Fruit fly (Drosophila melanogaster) whole organism, adult: Measurements from ENCODE around the gene dod.

ENCODE experiments used
- CG11617 ChIP-seq: fragments of 200-800 bp; sonication (Bioruptor generic); optimal IDR thresholded peaks from 2 replicates; lab custom pipeline; 2017; ENCODE audit warnings: mild to moderate bottlenecking, missing biosample characterization, missing genetic modification reagents, missing genetic modification characterization
- CG12768 ChIP-seq: fragments of 200-800 bp; sonication (Bioruptor generic); optimal IDR thresholded peaks from 2 replicates; lab custom pipeline; 2017; ENCODE audit warnings: missing biosample characterization, missing genetic modification characterization, mild to moderate bottlenecking, moderate library complexity, missing genetic modification reagents
- CG14711 ChIP-seq: fragments of 200-800 bp; sonication (Bioruptor generic); optimal IDR thresholded peaks from 2 replicates; lab custom pipeline; 2018; ENCODE audit warnings: missing biosample characterization, mild to moderate bottlenecking, missing genetic modification characterization, moderate library complexity
- CG1620 ChIP-seq: fragments of 200-800 bp; sonication (Bioruptor generic); optimal IDR thresholded peaks from 2 replicates; lab custom pipeline; 2016; ENCODE audit warnings: missing biosample characterization, missing genetic modification characterization
- CG33017 ChIP-seq: fragments of 200-800 bp; sonication (Bioruptor generic); optimal IDR thresholded peaks from 2 replicates; lab custom pipeline; 2018; ENCODE audit warnings: missing biosample characterization, mild to moderate bottlenecking, missing genetic modification characterization, moderate library complexity
- CG5204 ChIP-seq: fragments of 200-800 bp; sonication (Bioruptor generic); optimal IDR thresholded peaks from 2 replicates; lab custom pipeline; 2016; ENCODE audit warnings: missing biosample characterization, missing genetic modification characterization
- CG7045 ChIP-seq: fragments of 200-800 bp; sonication (Bioruptor generic); optimal IDR thresholded peaks from 2 replicates; lab custom pipeline; 2017; ENCODE audit warnings: missing biosample characterization, mild to moderate bottlenecking, missing genetic modification characterization
- CG7101 ChIP-seq: fragments of 200-800 bp; sonication (Bioruptor generic); optimal IDR thresholded peaks from 2 replicates; lab custom pipeline; 2018; ENCODE audit warnings: missing biosample characterization, mild to moderate bottlenecking, missing genetic modification characterization, moderate library complexity
- Clk ChIP-seq: fragments of 200-800 bp; sonication (Bioruptor generic); optimal IDR thresholded peaks from 2 replicates; lab custom pipeline; 2017; ENCODE audit warnings: missing biosample characterization, missing genetic modification characterization
- Crg-1 ChIP-seq: fragments of 200-800 bp; sonication (Bioruptor generic); optimal IDR thresholded peaks from 2 replicates; lab custom pipeline; 2016; ENCODE audit warnings: missing biosample characterization, missing genetic modification characterization
- Hr96 ChIP-seq: fragments of 200-800 bp; sonication (Bioruptor generic); optimal IDR thresholded peaks from 2 replicates; lab custom pipeline; 2016; ENCODE audit warnings: missing biosample characterization, missing genetic modification characterization
- Mnt ChIP-seq: fragments of 200-800 bp; sonication (Bioruptor generic); optimal IDR thresholded peaks from 2 replicates; lab custom pipeline; 2016; ENCODE audit warnings: missing biosample characterization, mild to moderate bottlenecking, missing genetic modification characterization
- bab1 ChIP-seq: fragments of 200-800 bp; sonication (Bioruptor generic); optimal IDR thresholded peaks from 3 replicates; lab custom pipeline; 2019; ENCODE audit warnings: missing biosample characterization, mild to moderate bottlenecking, missing genetic modification characterization, moderate library complexity
- cic ChIP-seq: fragments of 200-800 bp; sonication (Bioruptor generic); optimal IDR thresholded peaks from 2 replicates; lab custom pipeline; 2017; ENCODE audit warnings: missing biosample characterization, mild to moderate bottlenecking, missing genetic modification characterization, moderate library complexity
- cnc ChIP-seq, 2 experiments: fragments of >200 bp; optimal IDR thresholded peaks; 2 replicates each; lab custom pipeline; 2017
- kay ChIP-seq: fragments of 200-800 bp; sonication (Bioruptor generic); peaks from one replicate; lab custom pipeline; 2016; ENCODE audit warnings: missing biosample characterization, missing genetic modification characterization, borderline replicate concordance
- ovo ChIP-seq: fragments of 200-800 bp; sonication (Bioruptor generic); optimal IDR thresholded peaks from 2 replicates; lab custom pipeline; 2016; ENCODE audit warnings: missing biosample characterization, missing genetic modification characterization
- pad ChIP-seq: fragments of 200-800 bp; sonication (Bioruptor generic); optimal IDR thresholded peaks from 3 replicates; lab custom pipeline; 2017; ENCODE audit warnings: missing biosample characterization, missing genetic modification characterization, mild to moderate bottlenecking, moderate library complexity, missing genetic modification reagents
- tj ChIP-seq: fragments of 200-800 bp; sonication (Bioruptor generic); optimal IDR thresholded peaks from 3 replicates; lab custom pipeline; 2017; ENCODE audit warnings: missing biosample characterization, mild to moderate bottlenecking, missing genetic modification characterization, moderate library complexity
- toe ChIP-seq: fragments of 200-800 bp; sonication (Bioruptor generic); optimal IDR thresholded peaks from 2 replicates; lab custom pipeline; 2016; ENCODE audit warnings: missing biosample characterization, missing genetic modification characterization

dod gene

dm6 chrX:21337057-21337456 is 8.1 kb upstream of the dod start:
- no peak for TF ChIP-seq bab1

- TF ChIP-seq Clk (GFP tag; lab: Kevin White, UChicago), result no peak
- peak; percentile 18 for TF ChIP-seq ovo (GFP tag; lab: Kevin White, UChicago)
Observed at dm6 chrX:21338153-21338552, 7.0 kb upstream of the dod start.

DNA sequence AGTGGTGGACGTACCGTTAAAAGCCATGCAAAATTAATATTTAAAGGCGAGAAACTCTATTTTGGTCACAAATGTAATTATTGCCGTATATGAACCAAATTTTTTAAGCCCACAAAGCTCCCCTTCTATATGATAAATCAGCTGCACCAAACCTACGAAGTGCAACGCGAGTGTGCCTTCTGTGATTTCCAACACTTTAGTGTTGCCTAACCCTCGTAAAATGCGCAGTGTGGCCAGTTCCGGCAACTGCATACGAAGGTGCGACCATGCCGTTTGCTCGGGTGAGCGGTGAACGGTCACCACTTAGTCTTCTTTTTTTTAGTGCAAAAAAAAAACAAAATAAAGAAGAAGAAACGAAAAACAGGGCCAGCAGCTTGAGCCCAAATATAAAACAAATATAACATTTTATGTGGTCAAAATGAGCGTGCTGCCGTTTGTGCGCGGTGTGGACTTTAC is 5.7 kb upstream of the dod start, which contains the start of the genes tty and fliI:
tty (minus strand) TSS at position 201 of the 456 bp plus-strand sequence.
fliI (plus strand) TSS at position 266 of the 456 bp plus-strand sequence.
- TF ChIP-seq bab1, result peak; percentile 87
- peak; percentile 85 for TF ChIP-seq CG1620
- TF ChIP-seq Crg-1, result peak; percentile 70
- TF ChIP-seq CG5204 (GFP tag; lab: Kevin White, UChicago), result peak; percentile 65
- peak; percentile 87 for TF ChIP-seq Hr96 (GFP tag; lab: Kevin White, UChicago)
- peak; percentile 58 for TF ChIP-seq cic (GFP tag; lab: Kevin White, UChicago)
- peak; percentile 49 for TF ChIP-seq CG33017
- peak; percentile 74 for TF ChIP-seq pad (GFP tag; lab: Kevin White, UChicago)
- no peak for TF ChIP-seq kay
- peak; percentile 60 for TF ChIP-seq CG7045 (GFP tag; lab: Kevin White, UChicago)
- peak; percentile 88 for TF ChIP-seq Mnt
- TF ChIP-seq tj (GFP tag; lab: Kevin White, UChicago), result peak; percentile 77
- TF ChIP-seq CG11617 (GFP tag; lab: Kevin White, UChicago), result peak; percentile 85
- peak; percentile 67 for TF ChIP-seq toe (GFP tag; lab: Kevin White, UChicago)
- peak; percentile 96 for TF ChIP-seq CG14711
- no peak for TF ChIP-seq cnc (optimal IDR thresholded peaks at IDR 0.05; lab: Kevin White, UChicago)
- peak; percentile 58 for TF ChIP-seq CG12768 (GFP tag; lab: Kevin White, UChicago)
- TF ChIP-seq CG7101 (tag; lab: Kevin White, UChicago), result peak; percentile 82
- peak; percentile 87 for TF ChIP-seq ovo (GFP tag; lab: Kevin White, UChicago)
- TF ChIP-seq Clk (GFP tag; lab: Kevin White, UChicago), result peak; percentile 48

- TF ChIP-seq CG1620 (peak; percentile 79), toe (GFP tag; lab: Kevin White, UChicago) (peak; percentile 66), cic (GFP tag; lab: Kevin White, UChicago) (no peak), tj (GFP tag; lab: Kevin White, UChicago) (peak; percentile 46), CG33017 (peak; percentile 2), CG7101 (tag; lab: Kevin White, UChicago) (peak; percentile 79), Mnt (peak; percentile 98), Hr96 (GFP tag; lab: Kevin White, UChicago) (no peak), Crg-1 (peak; percentile 80), CG5204 (GFP tag; lab: Kevin White, UChicago) (no peak), CG7045 (GFP tag; lab: Kevin White, UChicago) (no peak), CG11617 (GFP tag; lab: Kevin White, UChicago) (peak; percentile 80), kay (no peak), pad (GFP tag; lab: Kevin White, UChicago) (peak; percentile 72), Clk (GFP tag; lab: Kevin White, UChicago) (peak; percentile 26), bab1 (peak; percentile 68), cnc (optimal IDR thresholded peaks at IDR 0.05; lab: Kevin White, UChicago) (no peak), CG14711 (peak; percentile 97), CG12768 (GFP tag; lab: Kevin White, UChicago) (no peak), ovo (GFP tag; lab: Kevin White, UChicago) (peak; percentile 29)
Observed at dm6 chrX:21349800-21350309, 4.7 kb downstream of the dod start, which contains the start of the genes peng and sol. Gene peng (minus strand): TSS chrX:21349843. Gene sol (plus strand): TSS chrX:21350280.

DNA sequence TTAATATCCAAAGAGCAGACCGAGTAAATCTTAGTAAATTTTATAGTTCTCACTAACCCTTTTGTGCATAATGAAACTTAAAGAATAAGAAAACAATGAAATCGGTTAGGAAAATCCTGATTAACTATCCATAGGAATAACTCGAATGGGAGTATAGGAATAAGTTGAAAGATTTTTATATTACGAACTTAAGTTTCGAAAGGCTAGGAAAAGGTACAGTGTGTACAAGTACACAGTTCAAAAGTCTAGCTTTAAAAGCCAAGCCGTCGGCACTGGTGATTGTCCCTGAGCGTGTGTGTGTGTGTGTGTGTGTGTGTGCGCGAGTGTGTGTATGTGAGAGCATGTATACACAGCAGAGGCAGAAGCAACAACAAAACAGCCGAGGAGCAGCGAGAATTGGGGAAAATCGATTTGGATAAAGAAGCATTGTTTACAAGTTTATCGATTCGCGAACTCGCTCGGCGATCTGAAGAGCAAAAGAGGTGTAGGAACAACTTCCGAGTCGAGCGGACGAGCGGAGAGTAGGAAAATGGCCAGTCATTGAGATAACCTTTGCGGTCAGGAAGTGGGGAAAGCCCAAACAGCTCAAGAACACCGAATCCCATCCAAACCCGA is 6.2 kb downstream of the dod start:
- TF ChIP-seq Crg-1 (no peak), Hr96 (GFP tag; lab: Kevin White, UChicago) (no peak), bab1 (no peak)

DNA sequence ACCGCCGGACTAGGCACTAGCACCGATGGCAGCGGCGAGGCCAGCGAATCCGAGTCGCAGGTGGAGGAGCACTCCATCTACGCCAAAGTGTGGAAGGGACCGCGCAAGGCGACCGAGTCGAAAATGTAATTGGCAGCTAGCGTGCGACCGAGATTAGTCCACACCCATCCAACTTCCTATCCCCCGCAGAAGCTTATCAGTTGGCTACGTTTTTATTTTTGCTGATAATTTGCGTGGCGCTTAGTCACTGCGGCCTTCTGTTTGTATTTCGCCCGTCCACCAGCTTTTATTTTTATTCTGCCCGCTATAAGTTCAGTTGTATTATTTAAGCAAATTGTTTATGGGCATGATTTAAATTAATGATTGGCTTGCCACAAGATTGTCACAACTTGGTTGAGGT is 8.4 kb downstream of the dod start:
- peak; percentile 69 for TF ChIP-seq cic (GFP tag; lab: Kevin White, UChicago)
- no peak for TF ChIP-seq CG7101 (tag; lab: Kevin White, UChicago)

DNA sequence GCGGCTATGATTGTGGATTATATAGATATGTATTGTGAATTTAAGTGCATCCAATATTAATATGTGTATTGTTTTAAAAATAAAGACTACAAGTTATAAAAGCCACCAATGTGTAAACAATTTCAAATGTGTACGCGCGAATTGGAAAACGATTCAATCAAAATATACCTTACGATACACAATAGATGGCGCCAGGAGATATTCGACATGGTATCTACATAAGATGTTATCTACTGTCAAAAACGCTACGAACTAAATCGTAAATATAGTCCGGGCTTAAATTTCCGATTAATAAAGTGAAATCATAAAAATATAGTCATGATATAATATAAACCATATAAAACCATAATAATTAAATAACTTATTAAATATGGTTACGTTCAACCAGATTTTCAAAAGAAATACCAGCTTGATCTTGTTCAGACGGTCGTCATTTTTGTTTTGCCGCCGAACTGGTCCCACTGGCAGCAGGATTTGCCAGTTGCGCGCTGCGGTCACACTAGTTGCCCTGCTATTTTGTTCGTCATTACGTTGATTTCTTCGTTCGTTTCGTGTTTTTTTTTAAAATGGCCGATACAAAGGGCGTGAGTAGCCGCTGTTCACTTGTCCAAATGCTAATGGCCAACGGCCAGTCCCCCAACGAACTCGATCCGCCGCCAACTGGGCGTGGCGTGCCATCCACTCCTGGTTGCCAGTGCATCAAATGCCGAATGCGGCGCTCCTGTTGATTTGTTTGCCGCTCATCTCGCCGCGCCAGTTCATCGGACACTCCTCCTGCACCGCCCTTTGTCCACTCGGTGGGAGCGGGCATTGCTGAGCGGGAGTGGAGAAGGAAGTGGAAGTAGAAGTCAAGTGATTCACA is 12.9 kb downstream of the dod start, which contains the start of gene Septin1:
Septin1 (plus strand) TSS at position 477 of the 862 bp plus-strand sequence.
- TF ChIP-seq pad (GFP tag; lab: Kevin White, UChicago), result no peak
- peak; percentile 3 for TF ChIP-seq CG14711
- no peak for TF ChIP-seq cnc (optimal IDR thresholded peaks at IDR 0.05; lab: Kevin White, UChicago)
- no peak for TF ChIP-seq Crg-1
- peak; percentile 39 for TF ChIP-seq Mnt
- peak; percentile 45 for TF ChIP-seq CG11617 (GFP tag; lab: Kevin White, UChicago)
- TF ChIP-seq CG1620, result peak; percentile 0
